Worm (Caenorhabditis elegans): ENCODE data around the gene Y53G8AM.6.

DNA sequence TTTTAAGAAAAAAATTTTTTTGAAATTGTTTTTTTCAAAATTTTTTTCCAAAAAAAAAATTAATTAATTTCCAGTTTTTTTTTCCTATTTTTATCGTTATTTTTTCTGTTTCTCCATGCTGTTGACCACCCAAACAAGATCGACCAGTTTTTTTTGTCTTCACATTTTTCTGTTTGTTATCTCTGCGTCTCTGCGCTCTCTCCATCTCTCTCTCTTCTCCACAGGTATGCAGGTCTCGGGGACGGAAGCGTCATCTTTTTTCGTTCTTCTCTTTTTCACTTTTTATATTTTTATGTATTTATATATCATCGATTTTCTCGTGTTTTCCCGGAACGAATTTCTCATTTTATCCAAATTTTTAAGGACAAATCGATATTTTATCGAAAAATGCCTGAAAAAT, 49.3 kb upstream of the Y53G8AM.6 start:
- no peak for TF ChIP-seq dao-5 (tag; optimal IDR thresholded peaks at IDR 0.05)
- no peak for TF ChIP-seq him-1 (tag; optimal IDR thresholded peaks at IDR 0.05)
- no peak for TF ChIP-seq W03F9.2 (tag; optimal IDR thresholded peaks at IDR 0.05)
